Worm (Caenorhabditis elegans) whole organism, L3 larva: ENCODE measurements around the gene pmpl-1.

Experiments used
- ceh-28 ChIP-seq: fragments of 150-350 bp; optimal IDR thresholded peaks from 2 replicates; lab custom pipeline; 2014; ENCODE audit warnings: missing biosample characterization, missing genetic modification reagents, missing genetic modification characterization
- daf-12 ChIP-seq: fragments of 150-350 bp; optimal IDR thresholded peaks from 2 replicates; lab custom pipeline; 2014; ENCODE audit warnings: missing biosample characterization, missing genetic modification reagents, missing genetic modification characterization
- egl-27 ChIP-seq: sonication (generic microtip); optimal IDR thresholded peaks from 4 replicates; lab custom pipeline; 2017; ENCODE audit warnings: missing biosample characterization, missing genetic modification reagents, missing genetic modification characterization
- elt-3 ChIP-seq, 3 experiments: fragments of 150-350 bp in 1 of 3; sonication (generic microtip) in 2 of 3; optimal IDR thresholded peaks; 2 replicates in 2 of 3; 4 replicates in 1 of 3; lab custom pipeline; 2014 to 2017; ENCODE audit warnings: missing biosample characterization in 3 of 3, missing genetic modification characterization in 3 of 3
- eor-1 ChIP-seq, 2 experiments: fragments of 150-350 bp; optimal IDR thresholded peaks; 2 replicates each; lab custom pipeline; 2014 to 2018; ENCODE audit warnings: missing biosample characterization in 2 of 2, missing genetic modification characterization in 2 of 2
- fkh-2 ChIP-seq: fragments of 150-350 bp; optimal IDR thresholded peaks from 2 replicates; lab custom pipeline; 2014; ENCODE audit warnings: missing biosample characterization, missing genetic modification reagents, missing genetic modification characterization
- fos-1 ChIP-seq: fragments of 150-350 bp; optimal IDR thresholded peaks from 2 replicates; lab custom pipeline; 2014; ENCODE audit warnings: missing biosample characterization, missing genetic modification characterization
- lin-39 ChIP-seq: fragments of 150-350 bp; optimal IDR thresholded peaks from 2 replicates; lab custom pipeline; 2018; ENCODE audit warnings: missing biosample characterization, missing genetic modification reagents, missing genetic modification characterization
- nfya-1 ChIP-seq: sonication (generic microtip); optimal IDR thresholded peaks from 2 replicates; lab custom pipeline; 2017; ENCODE audit warnings: missing genetic modification characterization, mild to moderate bottlenecking, missing compliant biosample characterization, antibody characterized with exemption, moderate library complexity; ENCODE audit not compliant: insufficient read depth
- nhr-28 ChIP-seq: fragments of 150-350 bp; optimal IDR thresholded peaks from 2 replicates; lab custom pipeline; 2014; ENCODE audit warnings: missing biosample characterization, missing genetic modification characterization
- pha-4 ChIP-seq: fragments of 150-350 bp; optimal IDR thresholded peaks from 2 replicates; lab custom pipeline; 2014; ENCODE audit warnings: missing biosample characterization, missing genetic modification reagents, missing genetic modification characterization
- pqm-1 ChIP-seq: fragments of 150-350 bp; optimal IDR thresholded peaks from 2 replicates; lab custom pipeline; 2017; ENCODE audit warnings: missing biosample characterization, missing genetic modification characterization, inconsistent platforms
- unc-62 ChIP-seq: fragments of 150-350 bp; sonication (generic microtip); optimal IDR thresholded peaks from 4 replicates; lab custom pipeline; 2014; ENCODE audit warnings: missing biosample characterization, missing genetic modification reagents, missing genetic modification characterization

ce11 chrX:3792715-3793114, 4.9 kb downstream of the pmpl-1 start, which contains the start of gene idpp-5:
- no peak for TF ChIP-seq pqm-1
- no peak for TF ChIP-seq eor-1 (tag; optimal IDR thresholded peaks at IDR 0.05; lab: Kevin White, UChicago)
- no peak for TF ChIP-seq unc-62
- TF ChIP-seq lin-39 = no peak
- TF ChIP-seq elt-3 (tag; optimal IDR thresholded peaks at IDR 0.05; lab: Kevin White, UChicago) = no peak
- TF ChIP-seq fkh-2 = no peak
- TF ChIP-seq pha-4 = no peak
- no peak for TF ChIP-seq fos-1
- TF ChIP-seq daf-12 (tag; lab: Kevin White, UChicago) = no peak
- no peak for TF ChIP-seq ceh-28 (tag; lab: Kevin White, UChicago)
- no peak for TF ChIP-seq egl-27 (tag; lab: Kevin White, UChicago)
- TF ChIP-seq nhr-28 (tag; lab: Kevin White, UChicago) = no peak
- TF ChIP-seq nfya-1 (tag; lab: Kevin White, UChicago) = no peak
